Worm (Caenorhabditis elegans) whole organism, mixed stage, embryonic: ENCODE measurements around the gene nhr-61.

Experiments
- ceh-43 ChIP-seq: fragments of 200-800 bp; sonication (Bioruptor generic); optimal IDR thresholded peaks from 2 replicates; lab custom pipeline; 2018; ENCODE audit warnings: mild to moderate bottlenecking, missing genetic modification characterization, moderate library complexity, missing compliant biosample characterization
- mls-2 ChIP-seq: sonication (generic microtip); optimal IDR thresholded peaks from 2 replicates; lab custom pipeline; 2016; ENCODE audit warnings: mild to moderate bottlenecking, missing genetic modification characterization, moderate library complexity, missing compliant biosample characterization
- nhr-12 ChIP-seq: fragments of 150-350 bp; optimal IDR thresholded peaks from 2 replicates; lab custom pipeline; 2014; ENCODE audit warnings: missing biosample characterization, missing genetic modification characterization
- nhr-2 ChIP-seq: fragments of 150-350 bp; optimal IDR thresholded peaks from 2 replicates; lab custom pipeline; 2014; ENCODE audit warnings: missing biosample characterization, missing genetic modification characterization
- nhr-28 ChIP-seq: fragments of 150-350 bp; optimal IDR thresholded peaks from 2 replicates; lab custom pipeline; 2014; ENCODE audit warnings: missing biosample characterization, missing genetic modification characterization
- unc-39 ChIP-seq: fragments of 150-350 bp; optimal IDR thresholded peaks from 2 replicates; lab custom pipeline; 2014; ENCODE audit warnings: missing biosample characterization, missing genetic modification characterization

DNA sequence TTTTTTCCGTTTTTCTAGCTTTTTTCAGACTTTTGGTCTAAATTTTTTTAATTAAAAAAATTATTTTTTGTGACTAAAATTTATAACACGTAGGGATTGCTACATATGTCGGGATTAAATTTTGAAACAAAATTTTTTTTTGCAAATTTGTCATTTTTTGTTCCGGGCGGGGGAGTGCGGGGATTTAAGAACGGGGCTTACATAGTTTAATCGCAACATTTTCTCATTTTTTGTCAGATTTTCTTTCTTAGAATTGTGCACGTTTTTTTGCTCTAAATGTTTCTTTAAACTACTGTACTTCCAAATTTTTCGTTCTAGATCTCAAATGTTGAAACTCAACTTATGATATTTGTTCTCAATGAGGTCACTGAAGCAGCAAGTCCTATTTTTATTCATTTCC is 27.6 kb downstream of the nhr-61 start, which contains the start of gene Y54E2A.10:
- TF ChIP-seq unc-39 (tag; lab: Kevin White, UChicago), result no peak
- no peak for TF ChIP-seq ceh-43 (GFP tag; lab: Kevin White, UChicago)
- TF ChIP-seq nhr-2 (tag; lab: Kevin White, UChicago), result no peak
- no peak for TF ChIP-seq nhr-28 (tag; lab: Kevin White, UChicago)
- TF ChIP-seq nhr-12 (tag; lab: Kevin White, UChicago), result no peak
- no peak for TF ChIP-seq mls-2 (tag; lab: Kevin White, UChicago)
